Fruit fly (Drosophila melanogaster): ENCODE measurements around the gene Golgin104.

Gene Golgin104

dm6 chr3L:16356171-16356765, 4.5 kb upstream of the Golgin104 start:
- TF ChIP-seq bab1 (GFP tag; optimal IDR thresholded peaks at IDR 0.05) (no peak), ovo (GFP tag; optimal IDR thresholded peaks at IDR 0.05) (no peak), CG11617 (GFP tag; optimal IDR thresholded peaks at IDR 0.05) (no peak), Crg-1 (GFP tag; optimal IDR thresholded peaks at IDR 0.05) (no peak), CG7101 (tag; optimal IDR thresholded peaks at IDR 0.05) (peak; percentile 13), cic (GFP tag; optimal IDR thresholded peaks at IDR 0.05) (no peak), CG12768 (GFP tag; optimal IDR thresholded peaks at IDR 0.05) (peak; percentile 18), toe (GFP tag; optimal IDR thresholded peaks at IDR 0.05) (no peak), CG5204 (GFP tag; optimal IDR thresholded peaks at IDR 0.05) (no peak), CG33017 (tag; optimal IDR thresholded peaks at IDR 0.05) (peak; percentile 7), Clk (GFP tag; optimal IDR thresholded peaks at IDR 0.05) (no peak), Mnt (GFP tag; optimal IDR thresholded peaks at IDR 0.05) (peak; percentile 14), kay (GFP tag; ENCODE audit: borderline replicate concordance) (peak; percentile 88), cnc (optimal IDR thresholded peaks at IDR 0.05) (no peak), Hr96 (GFP tag; optimal IDR thresholded peaks at IDR 0.05) (no peak), CG14711 (tag; optimal IDR thresholded peaks at IDR 0.05) (no peak), tj (GFP tag; optimal IDR thresholded peaks at IDR 0.05) (no peak), pad (GFP tag; optimal IDR thresholded peaks at IDR 0.05) (no peak), CG1620 (GFP tag; optimal IDR thresholded peaks at IDR 0.05) (no peak), CG7045 (GFP tag; optimal IDR thresholded peaks at IDR 0.05) (no peak)

DNA sequence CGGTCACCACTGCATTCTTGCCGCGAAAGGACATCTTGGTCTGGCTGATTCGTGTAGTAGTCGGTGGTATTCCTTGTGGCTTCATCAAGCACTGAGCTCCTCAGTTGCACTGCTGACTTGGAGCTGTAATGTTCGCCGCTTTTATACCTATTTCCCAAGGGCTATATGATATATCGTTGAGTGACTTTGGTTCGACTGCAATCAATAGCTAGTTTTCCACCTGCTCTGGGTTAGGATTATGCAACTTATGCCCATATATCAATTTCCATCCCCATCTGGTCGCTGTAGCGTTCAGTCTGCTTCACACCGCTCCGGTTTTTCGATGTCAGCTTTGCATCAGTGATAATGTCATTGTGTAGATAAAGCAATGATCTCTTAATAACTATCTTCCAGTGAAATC, 2.4 kb upstream of the Golgin104 start, which contains the start of gene Pdh:
Pdh (minus strand) TSS at position 101 of the 400 bp plus-strand sequence.
- TF ChIP-seq kay (GFP tag; ENCODE audit: borderline replicate concordance): no peak
- TF ChIP-seq cnc (optimal IDR thresholded peaks at IDR 0.05): no peak
- no peak for TF ChIP-seq CG33017 (tag; optimal IDR thresholded peaks at IDR 0.05)
- TF ChIP-seq CG11617 (GFP tag; optimal IDR thresholded peaks at IDR 0.05): no peak
- no peak for TF ChIP-seq tj (GFP tag; optimal IDR thresholded peaks at IDR 0.05)
- no peak for TF ChIP-seq pad (GFP tag; optimal IDR thresholded peaks at IDR 0.05)
- TF ChIP-seq Clk (GFP tag; optimal IDR thresholded peaks at IDR 0.05): no peak
- no peak for TF ChIP-seq toe (GFP tag; optimal IDR thresholded peaks at IDR 0.05)
- TF ChIP-seq CG12768 (GFP tag; optimal IDR thresholded peaks at IDR 0.05): no peak
- no peak for TF ChIP-seq ovo (GFP tag; optimal IDR thresholded peaks at IDR 0.05)
- TF ChIP-seq bab1 (GFP tag; optimal IDR thresholded peaks at IDR 0.05): no peak
- no peak for TF ChIP-seq CG7101 (tag; optimal IDR thresholded peaks at IDR 0.05)
- TF ChIP-seq Mnt (GFP tag; optimal IDR thresholded peaks at IDR 0.05): no peak
- no peak for TF ChIP-seq CG7045 (GFP tag; optimal IDR thresholded peaks at IDR 0.05)
- no peak for TF ChIP-seq Crg-1 (GFP tag; optimal IDR thresholded peaks at IDR 0.05)

DNA sequence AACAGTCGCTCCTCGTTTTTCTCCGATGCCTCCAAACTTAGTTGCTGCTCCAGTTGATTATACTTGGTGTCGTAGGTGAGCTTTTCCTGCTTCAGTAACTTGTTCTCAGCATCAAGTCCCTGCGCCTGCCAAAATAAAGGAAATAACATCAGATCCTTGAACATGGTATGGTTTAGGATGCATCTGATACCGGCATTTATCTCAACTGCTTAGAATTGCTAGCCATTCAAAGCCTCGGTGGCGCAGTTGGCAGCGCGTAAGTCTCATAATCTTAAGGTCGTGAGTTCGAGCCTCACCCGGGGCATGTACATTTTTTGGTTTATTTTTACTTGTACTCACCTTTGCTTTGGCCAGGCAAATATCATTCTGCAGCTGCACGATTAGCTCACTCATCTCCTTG, 2.1 kb downstream of the Golgin104 start:
- TF ChIP-seq pad (GFP tag; optimal IDR thresholded peaks at IDR 0.05) (no peak), toe (GFP tag; optimal IDR thresholded peaks at IDR 0.05) (no peak), CG1620 (GFP tag; optimal IDR thresholded peaks at IDR 0.05) (no peak)

DNA sequence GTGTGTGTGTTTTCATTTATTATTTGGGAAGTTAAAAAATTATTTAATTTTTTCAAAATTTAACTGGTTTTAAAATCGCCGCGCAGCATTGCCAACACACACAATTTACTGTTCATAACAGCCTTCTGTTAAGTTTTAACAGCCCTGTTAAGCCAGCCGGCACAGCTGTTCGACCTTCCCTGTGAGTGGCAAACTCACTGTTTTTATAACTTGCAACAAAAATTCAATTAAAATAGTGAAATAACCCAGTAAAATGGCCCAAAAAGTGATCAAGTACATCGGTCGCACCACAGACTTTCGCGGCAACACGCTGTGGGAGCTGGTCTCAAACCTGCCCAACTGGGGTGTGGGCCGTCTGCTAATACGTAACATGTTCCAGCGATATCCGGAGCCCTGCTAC, 3.8 kb downstream of the Golgin104 start, which contains the start of gene mRpS34:
mRpS34 (plus strand) TSS at position 161 of the 400 bp plus-strand sequence.
- TF ChIP-seq Hr96 (GFP tag; optimal IDR thresholded peaks at IDR 0.05) (no peak), CG7101 (tag; optimal IDR thresholded peaks at IDR 0.05) (no peak), Crg-1 (GFP tag; optimal IDR thresholded peaks at IDR 0.05) (no peak), Clk (GFP tag; optimal IDR thresholded peaks at IDR 0.05) (no peak), CG1620 (GFP tag; optimal IDR thresholded peaks at IDR 0.05) (no peak), ovo (GFP tag; optimal IDR thresholded peaks at IDR 0.05) (no peak), cic (GFP tag; optimal IDR thresholded peaks at IDR 0.05) (no peak), CG5204 (GFP tag; optimal IDR thresholded peaks at IDR 0.05) (no peak), CG11617 (GFP tag; optimal IDR thresholded peaks at IDR 0.05) (no peak), CG7045 (GFP tag; optimal IDR thresholded peaks at IDR 0.05) (no peak)

- TF ChIP-seq CG5204 (GFP tag; optimal IDR thresholded peaks at IDR 0.05) (no peak), CG11617 (GFP tag; optimal IDR thresholded peaks at IDR 0.05) (no peak), cnc (optimal IDR thresholded peaks at IDR 0.05) (no peak), kay (GFP tag; ENCODE audit: borderline replicate concordance) (no peak), CG33017 (tag; optimal IDR thresholded peaks at IDR 0.05) (no peak), Crg-1 (GFP tag; optimal IDR thresholded peaks at IDR 0.05) (no peak), CG14711 (tag; optimal IDR thresholded peaks at IDR 0.05) (no peak), cic (GFP tag; optimal IDR thresholded peaks at IDR 0.05) (no peak), Clk (GFP tag; optimal IDR thresholded peaks at IDR 0.05) (no peak), CG12768 (GFP tag; optimal IDR thresholded peaks at IDR 0.05) (no peak), CG1620 (GFP tag; optimal IDR thresholded peaks at IDR 0.05) (no peak), pad (GFP tag; optimal IDR thresholded peaks at IDR 0.05) (no peak), bab1 (GFP tag; optimal IDR thresholded peaks at IDR 0.05) (no peak), tj (GFP tag; optimal IDR thresholded peaks at IDR 0.05) (no peak), CG7045 (GFP tag; optimal IDR thresholded peaks at IDR 0.05) (no peak), Hr96 (GFP tag; optimal IDR thresholded peaks at IDR 0.05) (no peak), Mnt (GFP tag; optimal IDR thresholded peaks at IDR 0.05) (no peak), ovo (GFP tag; optimal IDR thresholded peaks at IDR 0.05) (no peak), toe (GFP tag; optimal IDR thresholded peaks at IDR 0.05) (no peak)
Measured at dm6 chr3L:16346023-16346422, 5.7 kb downstream of the Golgin104 start, which contains the start of gene CG33257. Gene CG33257, plus strand, starts transcription at chr3L:16346323.

- TF ChIP-seq CG5204 (GFP tag; optimal IDR thresholded peaks at IDR 0.05) (no peak), bab1 (GFP tag; optimal IDR thresholded peaks at IDR 0.05) (no peak), kay (GFP tag; ENCODE audit: borderline replicate concordance) (no peak), CG14711 (tag; optimal IDR thresholded peaks at IDR 0.05) (no peak), CG33017 (tag; optimal IDR thresholded peaks at IDR 0.05) (no peak), Mnt (GFP tag; optimal IDR thresholded peaks at IDR 0.05) (no peak), cnc (optimal IDR thresholded peaks at IDR 0.05) (no peak), toe (GFP tag; optimal IDR thresholded peaks at IDR 0.05) (no peak), CG11617 (GFP tag; optimal IDR thresholded peaks at IDR 0.05) (no peak), Clk (GFP tag; optimal IDR thresholded peaks at IDR 0.05) (no peak), tj (GFP tag; optimal IDR thresholded peaks at IDR 0.05) (no peak), CG1620 (GFP tag; optimal IDR thresholded peaks at IDR 0.05) (no peak), CG12768 (GFP tag; optimal IDR thresholded peaks at IDR 0.05) (no peak), Crg-1 (GFP tag; optimal IDR thresholded peaks at IDR 0.05) (no peak), CG7045 (GFP tag; optimal IDR thresholded peaks at IDR 0.05) (no peak)
Measured at dm6 chr3L:16339873-16340272, 11.9 kb downstream of the Golgin104 start.

All from whole organism, adult.